Worm (Caenorhabditis elegans) whole organism, early embryonic: ENCODE data around the gene cwn-2.

ENCODE experiments used
- B0310.2 ChIP-seq: sonication (generic microtip); optimal IDR thresholded peaks from 2 replicates; lab custom pipeline; 2016; ENCODE audit warnings: mild to moderate bottlenecking, missing genetic modification characterization, missing compliant biosample characterization
- F13C5.2 ChIP-seq: sonication (generic microtip); optimal IDR thresholded peaks from 2 replicates; lab custom pipeline; 2017; ENCODE audit warnings: mild to moderate bottlenecking, missing genetic modification characterization, inconsistent platforms, missing compliant biosample characterization
- aly-1 ChIP-seq: sonication (generic microtip); optimal IDR thresholded peaks from 2 replicates; lab custom pipeline; 2016; ENCODE audit warnings: missing genetic modification characterization, missing compliant biosample characterization
- ama-1 ChIP-seq: fragments of 150-350 bp; optimal IDR thresholded peaks from 2 replicates; lab custom pipeline; 2014
- ceh-13 ChIP-seq: fragments of 200-800 bp; sonication (Bioruptor generic); optimal IDR thresholded peaks from 2 replicates; lab custom pipeline; 2018; ENCODE audit warnings: mild to moderate bottlenecking, missing genetic modification characterization, missing compliant biosample characterization
- ceh-36 ChIP-seq: sonication (generic microtip); optimal IDR thresholded peaks from 2 replicates; lab custom pipeline; 2016; ENCODE audit warnings: missing genetic modification characterization, inconsistent platforms, missing compliant biosample characterization
- ets-7 ChIP-seq: sonication (generic microtip); optimal IDR thresholded peaks from 2 replicates; lab custom pipeline; 2016; ENCODE audit warnings: missing genotype, missing genetic modification characterization, missing compliant biosample characterization
- flt-1 ChIP-seq: fragments of 200-800 bp; sonication (Bioruptor generic); IDR thresholded peaks from 2 replicates; pipeline ENCODE4 v1.3.6; 2022; ENCODE audit warnings: missing genetic modification characterization, missing compliant biosample characterization
- hmbx-1 ChIP-seq: sonication (generic microtip); optimal IDR thresholded peaks from 2 replicates; lab custom pipeline; 2016; ENCODE audit warnings: mild to moderate bottlenecking, missing genetic modification characterization, missing compliant biosample characterization
- hmg-4 ChIP-seq: fragments of 200-800 bp; sonication (Bioruptor generic); optimal IDR thresholded peaks from 2 replicates; lab custom pipeline; 2018; ENCODE audit warnings: mild to moderate bottlenecking, missing genetic modification characterization, missing compliant biosample characterization
- hnd-1 ChIP-seq: sonication (generic microtip); optimal IDR thresholded peaks from 2 replicates; lab custom pipeline; 2016; ENCODE audit warnings: missing genetic modification characterization, missing compliant biosample characterization
- pes-1 ChIP-seq: fragments of 200-800 bp; sonication (Bioruptor generic); IDR thresholded peaks from 2 replicates; pipeline ENCODE4 v1.3.6; 2022; ENCODE audit warnings: missing genetic modification reagents, missing genetic modification characterization, missing compliant biosample characterization
- scrt-1 ChIP-seq: fragments of 200-800 bp; sonication (Bioruptor generic); IDR thresholded peaks from 2 replicates; pipeline ENCODE4 v1.3.6; 2022; ENCODE audit warnings: missing genetic modification characterization, missing compliant biosample characterization
- sea-1 ChIP-seq: fragments of 200-800 bp; sonication (Bioruptor generic); conservative IDR thresholded peaks from 2 replicates; pipeline ENCODE4 v1.3.6; 2022; ENCODE audit warnings: missing genetic modification characterization, missing compliant biosample characterization
- tbx-11 ChIP-seq: fragments of 200-800 bp; sonication (Bioruptor generic); IDR thresholded peaks from 2 replicates; pipeline ENCODE4 v1.3.6; 2022; ENCODE audit warnings: missing genetic modification characterization, missing compliant biosample characterization
- tbx-37 ChIP-seq: fragments of 200-800 bp; sonication (Bioruptor generic); conservative IDR thresholded peaks from 2 replicates; pipeline ENCODE4 v1.3.6; 2022; ENCODE audit warnings: missing genetic modification reagents, missing genetic modification characterization, missing compliant biosample characterization
- tra-4 ChIP-seq: sonication (generic microtip); optimal IDR thresholded peaks from 2 replicates; lab custom pipeline; 2017; ENCODE audit warnings: missing genetic modification characterization, missing compliant biosample characterization

Gene cwn-2

ce11 chrIV:10090358-10090757, 22.7 kb downstream of the cwn-2 start, which contains the start of gene ttbk-5:
Gene ttbk-5, plus strand, starts transcription at chrIV:10090658.
- TF ChIP-seq pes-1 (GFP tag; lab: Robert Waterston, UW) (no peak), scrt-1 (GFP tag; lab: Robert Waterston, UW) (no peak), tra-4 (tag; lab: Kevin White, UChicago) (no peak), F13C5.2 (tag; lab: Kevin White, UChicago) (no peak), aly-1 (no peak), ama-1 (lab: Kevin White, UChicago) (no peak), B0310.2 (tag; lab: Kevin White, UChicago) (no peak), tbx-37 (GFP tag; lab: Robert Waterston, UW) (no peak), hnd-1 (no peak), ceh-36 (no peak), hmg-4 (no peak), sea-1 (GFP tag; lab: Robert Waterston, UW) (no peak), flt-1 (no peak)

ce11 chrIV:10095171-10095570, 27.6 kb downstream of the cwn-2 start, which contains the start of the genes C04G2.5 and msp-36:
Gene C04G2.5, minus strand, starts transcription at chrIV:10095271.
Gene msp-36, plus strand, starts transcription at chrIV:10095433.
- TF ChIP-seq B0310.2 (tag; lab: Kevin White, UChicago) (no peak), tra-4 (tag; lab: Kevin White, UChicago) (no peak), ceh-36 (no peak), hmbx-1 (tag; lab: Kevin White, UChicago) (no peak), ama-1 (lab: Kevin White, UChicago) (no peak), hmg-4 (no peak), tbx-11 (GFP tag; lab: Robert Waterston, UW) (no peak)

DNA sequence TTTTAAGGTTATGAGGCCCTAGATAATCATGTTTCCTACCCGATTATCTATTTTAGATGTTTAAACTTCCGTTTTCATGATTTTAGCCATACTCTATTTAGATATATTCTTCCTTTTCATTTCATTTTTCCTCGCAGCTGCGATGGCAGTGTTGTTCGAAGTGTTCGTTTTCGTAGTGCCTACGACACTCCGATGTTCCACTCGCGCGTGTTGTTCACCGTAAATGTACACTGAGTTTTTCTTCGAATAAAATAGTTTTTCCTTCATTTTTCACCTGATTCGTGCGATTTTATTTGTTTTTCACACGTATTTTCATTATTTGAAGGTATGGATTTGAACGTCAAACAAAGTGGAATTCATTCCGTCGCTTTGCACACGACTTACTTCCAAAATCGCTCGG, 29.3 kb downstream of the cwn-2 start, which contains the start of gene dis-3:
dis-3 (plus strand) TSS at position 322 of the 400 bp plus-strand sequence.
- TF ChIP-seq aly-1, result no peak
- no peak for TF ChIP-seq F13C5.2 (tag; lab: Kevin White, UChicago)
- TF ChIP-seq B0310.2 (tag; lab: Kevin White, UChicago), result no peak

ce11 chrIV:10110417-10110816, 42.8 kb downstream of the cwn-2 start, which contains the start of gene egl-38:
Gene egl-38, minus strand, starts transcription at chrIV:10110517.
- TF ChIP-seq F13C5.2 (tag; lab: Kevin White, UChicago), result no peak
- TF ChIP-seq sea-1 (GFP tag; lab: Robert Waterston, UW), result no peak
- TF ChIP-seq pes-1 (GFP tag; lab: Robert Waterston, UW), result no peak
- no peak for TF ChIP-seq tra-4 (tag; lab: Kevin White, UChicago)
- TF ChIP-seq hnd-1, result no peak

DNA sequence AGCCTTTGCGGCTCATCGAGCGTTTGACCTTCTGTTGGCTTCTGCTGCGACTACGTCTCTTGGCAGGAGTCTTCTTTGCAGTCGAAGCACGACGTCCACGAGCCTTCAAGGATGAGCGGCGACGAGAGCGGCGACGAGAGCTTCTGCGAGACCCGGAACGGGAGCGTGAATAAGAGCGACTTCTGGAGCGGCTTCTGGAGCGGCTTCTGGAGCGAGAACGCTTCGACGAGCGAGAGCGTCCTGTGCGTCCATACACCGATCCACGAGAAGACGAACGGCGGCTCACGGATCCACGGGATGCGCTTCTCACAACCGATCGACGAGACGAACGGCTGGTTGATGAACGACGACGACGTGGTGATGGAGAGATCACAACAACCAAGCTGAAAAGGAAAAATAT, 43.3 kb downstream of the cwn-2 start:
- TF ChIP-seq scrt-1 (GFP tag; lab: Robert Waterston, UW) (no peak), B0310.2 (tag; lab: Kevin White, UChicago) (no peak), ama-1 (lab: Kevin White, UChicago) (no peak), sea-1 (GFP tag; lab: Robert Waterston, UW) (no peak), F13C5.2 (tag; lab: Kevin White, UChicago) (no peak), pes-1 (GFP tag; lab: Robert Waterston, UW) (no peak), aly-1 (no peak), hmbx-1 (tag; lab: Kevin White, UChicago) (no peak), hnd-1 (no peak), flt-1 (no peak), tra-4 (tag; lab: Kevin White, UChicago) (no peak), tbx-11 (GFP tag; lab: Robert Waterston, UW) (no peak), ceh-13 (no peak), hmg-4 (no peak), ets-7 (no peak), ceh-36 (no peak)

- TF ChIP-seq sea-1 (GFP tag; lab: Robert Waterston, UW) (no peak), ceh-13 (no peak), F13C5.2 (tag; lab: Kevin White, UChicago) (no peak), ama-1 (lab: Kevin White, UChicago) (no peak), hmbx-1 (tag; lab: Kevin White, UChicago) (no peak), flt-1 (no peak), aly-1 (no peak), ceh-36 (no peak), pes-1 (GFP tag; lab: Robert Waterston, UW) (no peak), tbx-37 (GFP tag; lab: Robert Waterston, UW) (no peak), B0310.2 (tag; lab: Kevin White, UChicago) (no peak), ets-7 (no peak), hnd-1 (no peak)
Observed at ce11 chrIV:10111441-10111840, 43.8 kb downstream of the cwn-2 start, which contains the start of gene spch-1. Gene spch-1, minus strand, starts transcription at chrIV:10111541.

DNA sequence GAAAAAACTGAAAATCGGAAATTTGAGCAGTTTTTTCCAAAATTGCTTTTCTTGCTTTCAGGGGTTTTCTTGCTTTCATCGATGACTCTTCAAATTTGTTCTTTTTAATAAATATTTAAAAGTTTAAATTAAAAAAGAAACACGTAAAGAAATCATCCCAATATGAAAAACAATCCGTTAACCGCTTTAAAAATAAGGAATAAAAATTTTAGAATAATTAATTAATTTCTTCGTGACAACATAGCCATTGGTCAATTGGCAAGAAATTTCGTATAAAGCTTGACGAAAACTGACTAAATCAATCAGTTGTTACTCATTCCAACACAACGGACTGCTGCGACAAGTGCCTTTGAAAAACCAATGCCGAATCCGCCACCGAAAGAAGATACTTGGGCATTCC, 45.0 kb downstream of the cwn-2 start, which contains the start of gene nsph-3.2:
nsph-3.2 (plus strand) TSS at position 301 of the 400 bp plus-strand sequence.
- TF ChIP-seq pes-1 (GFP tag; lab: Robert Waterston, UW) (no peak), hmbx-1 (tag; lab: Kevin White, UChicago) (no peak), ama-1 (lab: Kevin White, UChicago) (no peak), flt-1 (no peak), tbx-11 (GFP tag; lab: Robert Waterston, UW) (no peak), ceh-13 (no peak), F13C5.2 (tag; lab: Kevin White, UChicago) (no peak), sea-1 (GFP tag; lab: Robert Waterston, UW) (no peak), tra-4 (tag; lab: Kevin White, UChicago) (no peak), hmg-4 (no peak), ceh-36 (no peak), tbx-37 (GFP tag; lab: Robert Waterston, UW) (no peak), scrt-1 (GFP tag; lab: Robert Waterston, UW) (no peak), hnd-1 (no peak), ets-7 (no peak), aly-1 (no peak)

ce11 chrIV:10115142-10115541, 47.5 kb downstream of the cwn-2 start, which contains the start of gene C04G2.10:
Gene C04G2.10, plus strand, starts transcription at chrIV:10115442.
- no peak for TF ChIP-seq flt-1
- TF ChIP-seq hmg-4, result no peak
- no peak for TF ChIP-seq tra-4 (tag; lab: Kevin White, UChicago)
